Fruit fly (Drosophila melanogaster): Measurements from ENCODE around the gene vito.

- TF ChIP-seq CG1620 (GFP tag; optimal IDR thresholded peaks at IDR 0.05) = no peak
- no peak for TF ChIP-seq CG11617 (GFP tag; optimal IDR thresholded peaks at IDR 0.05)
- no peak for TF ChIP-seq tj (GFP tag; optimal IDR thresholded peaks at IDR 0.05)
- no peak for TF ChIP-seq Clk (GFP tag; optimal IDR thresholded peaks at IDR 0.05)
- no peak for TF ChIP-seq Hr96 (GFP tag; optimal IDR thresholded peaks at IDR 0.05)
- TF ChIP-seq ovo (GFP tag; optimal IDR thresholded peaks at IDR 0.05) = no peak
- peak; percentile 3 for TF ChIP-seq CG7045 (GFP tag; optimal IDR thresholded peaks at IDR 0.05)
- no peak for TF ChIP-seq CG33017 (tag; optimal IDR thresholded peaks at IDR 0.05)
Observed at dm6 chr3L:5753605-5754365, 23.3 kb downstream of the vito start.
